Worm (Caenorhabditis elegans) whole organism, L1 larva: ENCODE measurements around the gene C39D10.7.

Source experiments
- alr-1 ChIP-seq: fragments of 200-800 bp; sonication (Bioruptor generic); optimal IDR thresholded peaks from 2 replicates; lab custom pipeline; 2018; ENCODE audit warnings: borderline replicate concordance, mild to moderate bottlenecking, missing genetic modification characterization, missing compliant biosample characterization
- aly-2 ChIP-seq: fragments of 150-350 bp; optimal IDR thresholded peaks from 2 replicates; lab custom pipeline; 2014; ENCODE audit warnings: missing biosample characterization, missing genetic modification characterization
- ceh-8 ChIP-seq: fragments of 200-800 bp; sonication (Bioruptor generic); optimal IDR thresholded peaks from 2 replicates; lab custom pipeline; 2018; ENCODE audit warnings: mild to moderate bottlenecking, missing genetic modification characterization, moderate library complexity, missing compliant biosample characterization
- fos-1 ChIP-seq: fragments of 150-350 bp; optimal IDR thresholded peaks from 2 replicates; lab custom pipeline; 2014; ENCODE audit warnings: missing biosample characterization, missing genetic modification characterization
- jun-1 ChIP-seq: fragments of 150-350 bp; optimal IDR thresholded peaks from 2 replicates; lab custom pipeline; 2014; ENCODE audit warnings: missing biosample characterization, missing genetic modification reagents, missing genetic modification characterization
- lin-15B ChIP-seq: fragments of 150-350 bp; sonication (generic microtip); optimal IDR thresholded peaks from 3 replicates; lab custom pipeline; 2014; ENCODE audit warnings: missing biosample characterization, missing genetic modification characterization
- nhr-20 ChIP-seq: sonication (generic microtip); optimal IDR thresholded peaks from 2 replicates; lab custom pipeline; 2016; ENCODE audit warnings: mild to moderate bottlenecking, missing genetic modification characterization, missing compliant biosample characterization
- nhr-237 ChIP-seq: fragments of 150-350 bp; optimal IDR thresholded peaks from 2 replicates; lab custom pipeline; 2014; ENCODE audit warnings: missing biosample characterization, missing genetic modification characterization
- nhr-28 ChIP-seq: fragments of 150-350 bp; optimal IDR thresholded peaks from 2 replicates; lab custom pipeline; 2014; ENCODE audit warnings: missing biosample characterization, missing genetic modification characterization
- nhr-77 ChIP-seq: fragments of 150-350 bp; optimal IDR thresholded peaks from 2 replicates; lab custom pipeline; 2014; ENCODE audit warnings: missing biosample characterization, missing genetic modification characterization
- nhr-90 ChIP-seq: sonication (generic microtip); optimal IDR thresholded peaks from 2 replicates; lab custom pipeline; 2016; ENCODE audit warnings: mild to moderate bottlenecking, missing genetic modification characterization, missing compliant biosample characterization; ENCODE audit not compliant: poor library complexity
- unc-62 ChIP-seq: fragments of 150-350 bp; optimal IDR thresholded peaks from 2 replicates; lab custom pipeline; 2014; ENCODE audit warnings: missing biosample characterization, missing genetic modification reagents, missing genetic modification characterization
- unc-86 ChIP-seq: sonication (generic microtip); optimal IDR thresholded peaks from 2 replicates; lab custom pipeline; 2016; ENCODE audit warnings: missing genetic modification characterization, missing compliant biosample characterization
- unc-98 ChIP-seq: fragments of 200-800 bp; sonication (Bioruptor generic); IDR thresholded peaks from 2 replicates; pipeline ENCODE4 v1.3.6; 2022; ENCODE audit warnings: missing genetic modification characterization, missing compliant biosample characterization

- no peak for TF ChIP-seq nhr-237 (tag; lab: Kevin White, UChicago)
- no peak for TF ChIP-seq nhr-90 (tag; lab: Kevin White, UChicago)
- no peak for TF ChIP-seq ceh-8 (GFP tag; lab: Kevin White, UChicago)
- TF ChIP-seq unc-62, result no peak
- no peak for TF ChIP-seq unc-98
- TF ChIP-seq unc-86 (tag; lab: Kevin White, UChicago), result no peak
- TF ChIP-seq aly-2 (tag; lab: Kevin White, UChicago), result no peak
- TF ChIP-seq lin-15B, result no peak
- no peak for TF ChIP-seq nhr-28 (tag; lab: Kevin White, UChicago)
- no peak for TF ChIP-seq nhr-77 (tag; lab: Kevin White, UChicago)
- TF ChIP-seq jun-1 (tag; lab: Kevin White, UChicago), result no peak
- no peak for TF ChIP-seq fos-1 (tag; lab: Kevin White, UChicago)
- TF ChIP-seq alr-1, result no peak
- no peak for TF ChIP-seq nhr-20 (tag; lab: Kevin White, UChicago)
Observed at ce11 chrX:7883994-7884393, 29.7 kb downstream of the C39D10.7 start, which contains the start of gene pcyt-2.2.
